Worm (Caenorhabditis elegans) whole organism, dauer: Measurements from ENCODE around the gene Y32H12A.7.

Experiments used
- unc-62 ChIP-seq: sonication (generic microtip); optimal IDR thresholded peaks from 2 replicates; lab custom pipeline; 2017; ENCODE audit warnings: missing biosample characterization, missing genetic modification reagents, missing genetic modification characterization

Gene Y32H12A.7

DNA sequence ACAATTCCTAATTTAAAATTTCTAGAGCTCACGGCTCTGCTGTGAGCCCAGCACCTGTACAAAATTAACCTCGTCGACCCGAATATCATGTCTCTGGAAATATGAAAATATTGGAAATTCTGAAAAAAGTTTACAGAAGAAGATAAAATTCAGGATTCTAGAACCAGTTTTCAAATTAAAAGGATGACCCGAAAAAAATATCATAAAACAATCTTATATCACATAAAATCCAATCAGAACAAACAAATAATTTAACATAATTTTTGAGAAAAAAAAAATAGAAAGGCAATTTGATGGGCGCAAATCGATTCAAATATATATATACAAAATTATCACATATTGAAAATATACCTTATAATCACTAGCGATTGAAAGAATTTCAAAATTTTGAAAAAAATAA, at the start of gene Y32H12A.7:
Gene Y32H12A.7, minus strand, starts transcription at position 101 of the 400 bp plus-strand sequence.
- TF ChIP-seq unc-62 (GFP tag; lab: Kevin White, UChicago) = no peak

DNA sequence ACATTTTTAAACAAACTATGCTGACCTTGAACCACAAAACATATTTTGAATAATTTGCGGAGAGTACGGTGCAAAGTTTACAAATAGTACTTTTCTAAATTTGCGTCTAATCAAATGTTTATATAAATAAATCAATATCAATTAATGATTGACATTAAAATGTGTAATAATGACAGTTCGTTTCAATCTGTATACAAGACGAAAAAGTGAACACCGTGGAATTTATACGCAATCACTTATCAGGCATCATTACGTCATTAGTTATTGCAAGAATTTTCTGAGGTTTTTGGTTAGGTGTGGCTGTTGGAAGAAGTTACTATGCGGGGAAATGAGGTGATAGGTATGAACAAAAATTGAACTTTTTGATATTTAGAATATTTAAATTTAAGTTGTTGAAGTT, 41.9 kb upstream of the Y32H12A.7 start:
- TF ChIP-seq unc-62 (GFP tag; lab: Kevin White, UChicago) = no peak

DNA sequence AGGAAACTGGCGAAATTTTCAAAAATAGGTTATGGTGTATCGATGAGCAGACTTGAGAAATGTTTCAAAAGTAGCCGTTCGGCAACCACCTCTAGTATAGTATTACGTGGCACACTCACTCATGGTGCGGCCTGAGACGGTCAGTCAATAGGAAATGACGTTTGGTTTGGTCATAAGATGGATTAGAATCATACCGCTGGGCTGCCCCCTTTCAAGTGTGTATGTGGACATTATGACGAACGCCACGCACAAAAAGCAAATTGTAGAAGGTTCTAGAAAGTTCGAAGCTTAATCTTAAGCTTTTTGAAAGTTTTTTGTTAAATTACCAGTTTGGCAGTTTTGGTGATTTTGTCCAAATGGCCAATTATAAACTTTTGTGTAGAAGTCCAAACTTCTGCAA, 39.1 kb upstream of the Y32H12A.7 start:
- no peak for TF ChIP-seq unc-62 (GFP tag; lab: Kevin White, UChicago)

DNA sequence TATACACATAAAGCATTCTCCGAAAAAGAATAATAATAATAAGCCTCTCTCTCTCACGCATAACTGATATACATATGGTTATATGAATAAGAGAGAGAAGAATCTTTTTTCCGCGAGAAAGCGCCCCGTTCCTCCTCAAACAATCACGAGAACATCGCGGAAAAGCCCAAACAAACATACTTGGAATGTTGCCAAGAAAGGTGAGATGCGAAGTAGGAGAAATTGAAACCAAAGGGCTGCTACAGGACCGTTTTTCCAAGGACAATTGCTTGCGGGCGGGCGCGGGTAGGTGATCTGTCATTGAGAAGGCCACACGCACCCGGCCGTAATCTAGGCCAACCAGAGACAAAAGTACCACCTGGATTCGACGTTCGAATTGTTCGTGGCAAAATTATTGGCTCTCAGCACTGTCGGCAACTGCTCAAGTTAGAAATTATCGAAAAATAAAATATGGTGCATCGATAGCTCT, 38.5 kb upstream of the Y32H12A.7 start, which contains the start of gene dnj-24:
Gene dnj-24, minus strand, starts transcription at position 419 of the 469 bp plus-strand sequence.
- TF ChIP-seq unc-62 (GFP tag; lab: Kevin White, UChicago) = no peak

DNA sequence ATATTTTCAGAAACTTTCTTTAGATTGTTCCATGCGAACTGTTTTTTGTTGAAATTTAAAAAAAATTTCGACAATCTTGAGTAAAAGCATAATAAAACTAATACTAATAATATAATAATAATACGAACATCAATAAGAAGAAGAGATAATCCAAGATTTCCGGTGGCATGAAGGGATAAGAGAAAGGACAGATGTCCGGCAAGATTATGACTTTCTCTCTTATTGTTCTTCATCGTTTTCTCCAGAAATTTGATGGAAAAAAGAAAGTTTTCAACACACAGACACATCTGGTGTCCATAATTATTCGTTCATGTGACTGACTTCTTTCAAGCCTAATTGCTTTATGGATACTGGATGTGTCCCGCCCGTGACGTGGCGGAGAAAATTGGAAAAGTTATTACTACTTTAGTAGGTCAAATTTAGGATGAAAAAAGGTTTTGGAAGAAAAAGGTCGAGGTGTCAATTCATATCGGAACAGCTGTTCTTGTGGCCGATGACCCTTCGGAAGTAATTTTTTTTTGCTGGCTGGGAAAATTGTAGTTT, 37.4 kb upstream of the Y32H12A.7 start:
- no peak for TF ChIP-seq unc-62 (GFP tag; lab: Kevin White, UChicago)

DNA sequence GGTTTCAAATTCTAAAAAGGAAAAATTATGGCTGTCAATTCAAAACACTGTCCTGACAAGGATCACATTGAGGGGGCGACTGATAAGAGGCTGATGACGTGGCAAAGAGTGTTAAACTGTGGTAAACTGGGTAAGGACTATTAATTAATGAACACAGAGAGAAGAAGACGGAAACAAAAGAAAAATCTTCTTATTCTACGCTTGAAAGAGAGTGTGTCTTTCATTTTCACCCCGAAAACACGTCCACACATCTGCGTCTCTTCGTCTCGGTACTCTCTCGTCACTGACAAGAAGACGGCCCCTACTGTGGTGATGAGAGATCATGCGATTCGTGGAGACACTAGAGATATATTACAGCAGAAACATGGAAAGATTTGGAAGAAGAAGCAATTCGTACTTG, 36.2 kb upstream of the Y32H12A.7 start:
- no peak for TF ChIP-seq unc-62 (GFP tag; lab: Kevin White, UChicago)

DNA sequence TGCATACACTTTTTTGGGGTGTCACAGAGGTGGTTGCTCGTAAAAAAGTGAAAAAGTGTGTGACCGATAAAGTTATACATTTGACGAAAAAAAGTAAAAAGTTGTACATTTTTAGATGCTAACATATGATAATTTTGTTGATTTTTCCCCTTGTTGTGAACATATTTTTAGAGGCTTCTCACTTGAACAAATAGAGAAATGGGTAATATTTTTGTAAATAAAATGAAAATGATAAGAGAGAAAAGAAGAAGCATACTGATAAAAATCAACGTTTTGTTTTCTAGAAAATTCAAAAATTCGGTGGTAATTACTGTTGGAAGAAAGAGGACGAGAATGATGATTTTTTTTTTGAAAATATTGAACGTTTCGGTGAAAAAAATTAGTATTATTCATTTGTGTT, 35.1 kb upstream of the Y32H12A.7 start:
- no peak for TF ChIP-seq unc-62 (GFP tag; lab: Kevin White, UChicago)

DNA sequence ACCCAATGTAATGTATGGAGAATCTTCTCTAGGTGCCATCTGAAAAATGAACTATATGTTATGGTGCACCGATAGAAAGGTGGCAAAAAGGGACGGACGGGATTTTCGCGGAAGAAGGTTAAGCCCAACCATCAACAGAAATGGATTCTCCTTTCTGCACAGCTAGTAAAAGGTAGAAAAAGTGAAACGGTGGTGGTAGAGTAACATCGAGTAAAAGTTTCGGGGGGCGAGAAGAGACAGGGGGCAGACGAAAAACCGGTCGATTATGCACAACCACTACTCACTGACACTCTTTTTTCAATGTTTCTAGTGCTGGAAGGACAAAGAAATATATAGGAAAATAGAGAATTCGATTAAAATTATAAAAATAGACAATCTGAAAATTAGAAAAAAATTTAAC, 34.3 kb upstream of the Y32H12A.7 start:
- TF ChIP-seq unc-62 (GFP tag; lab: Kevin White, UChicago) = no peak

DNA sequence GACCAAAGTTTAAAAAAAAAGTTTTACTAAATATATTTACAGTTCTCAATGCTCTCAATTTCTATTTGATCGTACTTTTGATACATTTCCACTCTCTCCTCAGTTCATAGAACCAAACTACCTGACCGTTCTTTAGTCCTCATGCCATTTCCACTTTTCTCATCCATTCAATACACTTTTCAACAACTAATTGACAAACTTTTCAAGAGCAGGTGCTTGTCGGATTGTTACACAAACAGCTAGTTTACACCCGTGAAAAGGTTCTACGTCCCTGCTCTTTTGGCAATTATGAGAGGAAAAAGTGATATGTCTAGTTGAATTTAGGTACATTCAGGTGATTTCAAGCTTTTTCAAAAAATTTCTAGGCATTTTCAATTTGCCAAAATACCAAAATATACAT, 32.7 kb upstream of the Y32H12A.7 start:
- no peak for TF ChIP-seq unc-62 (GFP tag; lab: Kevin White, UChicago)

DNA sequence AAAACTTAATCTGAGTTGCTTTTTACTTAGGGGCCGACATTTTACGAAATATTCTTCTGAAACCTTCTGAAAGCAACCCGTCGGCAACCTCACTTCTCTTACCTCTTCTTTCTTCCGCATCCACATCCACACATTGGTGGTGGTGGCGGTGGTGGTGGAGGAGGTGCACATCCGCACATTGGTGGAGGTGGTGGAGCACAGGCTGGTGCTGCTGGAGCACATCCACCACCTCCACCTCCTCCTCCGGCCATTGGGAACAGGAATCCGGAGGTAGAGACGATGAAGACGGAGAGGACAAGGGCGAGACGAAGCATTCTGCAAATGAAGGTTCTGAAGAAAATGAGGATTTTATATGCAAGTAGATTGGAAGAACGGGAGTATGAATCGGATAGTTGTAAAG, 28.5 kb upstream of the Y32H12A.7 start, which contains the start of gene grl-22:
Gene grl-22, minus strand, starts transcription at position 332 of the 400 bp plus-strand sequence.
- no peak for TF ChIP-seq unc-62 (GFP tag; lab: Kevin White, UChicago)

DNA sequence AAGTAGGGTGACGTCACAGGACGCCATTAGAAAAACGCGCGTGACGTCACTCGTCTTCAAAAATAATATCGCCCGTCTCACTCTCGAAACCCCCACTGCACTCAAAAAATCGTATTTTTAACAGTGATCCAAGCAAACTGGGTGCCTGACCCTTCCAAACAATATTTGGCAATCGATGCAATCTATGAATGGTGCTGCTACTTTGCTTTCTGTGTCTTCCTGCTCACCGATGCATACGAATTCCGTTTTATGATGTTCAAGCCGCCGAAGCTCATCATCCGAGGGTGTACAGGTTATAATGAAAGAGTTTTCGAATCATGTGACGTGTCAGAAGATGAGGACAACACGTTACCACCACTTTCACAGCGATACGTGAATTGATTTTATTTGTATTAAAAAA, 22.4 kb upstream of the Y32H12A.7 start, which contains the start of gene W03A5.1:
Gene W03A5.1, plus strand, starts transcription at position 301 of the 400 bp plus-strand sequence.
- TF ChIP-seq unc-62 (GFP tag; lab: Kevin White, UChicago) = no peak

DNA sequence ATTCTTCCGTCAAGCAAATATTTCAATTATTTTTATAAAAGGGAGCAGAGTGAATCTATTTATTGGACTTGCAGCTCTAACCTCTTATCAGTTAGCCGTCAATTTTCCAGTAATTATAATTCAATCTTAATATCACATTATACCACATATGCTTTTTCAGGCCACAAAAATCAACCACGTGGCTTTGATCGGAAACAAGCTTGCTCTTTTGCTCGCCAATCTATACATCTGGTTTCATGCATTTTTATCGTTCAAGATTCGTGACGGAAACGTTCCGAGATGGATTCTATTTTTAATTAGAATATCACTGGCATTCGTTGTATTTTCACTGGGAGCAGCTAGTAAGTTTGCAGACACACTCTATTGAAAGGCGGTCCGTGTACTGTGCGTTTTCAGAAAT, 21.8 kb upstream of the Y32H12A.7 start:
- no peak for TF ChIP-seq unc-62 (GFP tag; lab: Kevin White, UChicago)

DNA sequence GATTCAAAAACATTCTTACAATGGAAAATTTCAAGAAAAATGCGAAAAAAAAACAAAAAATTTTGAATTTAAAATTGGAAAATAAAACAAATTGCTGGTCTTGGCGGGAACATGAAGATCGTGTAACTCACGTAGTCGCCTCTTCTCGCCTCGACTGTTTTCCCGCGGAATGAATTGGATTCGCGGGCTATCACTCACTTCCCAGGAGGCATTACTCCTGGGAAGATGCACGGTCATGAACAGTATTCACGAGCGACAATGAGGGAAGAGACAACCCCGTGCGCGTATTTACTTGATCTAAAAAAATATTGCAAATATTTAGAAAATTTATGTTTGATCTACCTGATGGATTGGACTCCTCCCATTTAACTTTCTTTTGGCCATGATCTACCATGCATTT, 21.1 kb upstream of the Y32H12A.7 start:
- TF ChIP-seq unc-62 (GFP tag; lab: Kevin White, UChicago) = no peak

DNA sequence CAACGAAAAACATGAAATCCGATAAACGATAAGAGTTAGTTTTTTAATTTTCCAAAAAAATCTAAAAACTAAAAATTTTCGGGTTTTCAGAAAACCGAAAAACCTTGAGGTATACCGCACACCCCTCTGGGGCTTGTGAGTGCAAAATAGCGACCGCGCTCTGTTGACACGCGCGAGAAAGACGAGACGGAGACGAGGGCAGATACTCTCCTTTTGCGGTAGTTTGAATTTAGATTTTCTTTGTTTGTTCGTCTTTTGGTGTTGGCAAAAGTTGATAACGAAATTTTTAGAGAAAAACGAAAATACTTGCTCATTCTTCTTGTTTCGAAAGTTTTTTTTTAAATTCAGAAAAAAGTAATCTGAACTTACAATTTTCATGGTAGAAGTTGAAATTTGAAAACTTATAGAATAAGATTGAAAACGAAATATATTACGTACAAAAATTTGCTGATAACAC, 20.4 kb upstream of the Y32H12A.7 start, which contains the start of the genes W03A5.2 and Y32H12A.8:
Gene W03A5.2, plus strand, starts transcription at position 407 of the 457 bp plus-strand sequence.
Gene Y32H12A.8, minus strand, starts transcription at position 410 of the 457 bp plus-strand sequence.
- no peak for TF ChIP-seq unc-62 (GFP tag; lab: Kevin White, UChicago)

DNA sequence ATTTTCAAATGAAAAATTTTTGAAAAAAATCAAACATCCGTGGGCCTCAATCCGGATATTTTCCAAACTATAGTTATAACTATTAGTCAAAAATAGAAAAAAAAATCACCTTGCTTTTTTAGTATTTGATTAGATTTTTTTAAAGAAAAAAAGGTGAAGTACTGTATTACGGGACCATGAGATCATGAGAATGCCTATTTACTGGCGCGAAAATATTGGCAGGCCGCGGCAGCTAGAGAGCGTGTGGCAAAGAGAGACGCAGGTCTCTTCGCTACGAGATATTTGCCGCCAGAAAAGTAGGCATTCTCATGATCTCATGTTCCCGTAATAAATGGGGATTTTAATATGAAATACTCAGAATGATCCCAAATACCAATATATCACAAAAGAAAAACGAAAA, 19.8 kb upstream of the Y32H12A.7 start:
- TF ChIP-seq unc-62 (GFP tag; lab: Kevin White, UChicago) = no peak

DNA sequence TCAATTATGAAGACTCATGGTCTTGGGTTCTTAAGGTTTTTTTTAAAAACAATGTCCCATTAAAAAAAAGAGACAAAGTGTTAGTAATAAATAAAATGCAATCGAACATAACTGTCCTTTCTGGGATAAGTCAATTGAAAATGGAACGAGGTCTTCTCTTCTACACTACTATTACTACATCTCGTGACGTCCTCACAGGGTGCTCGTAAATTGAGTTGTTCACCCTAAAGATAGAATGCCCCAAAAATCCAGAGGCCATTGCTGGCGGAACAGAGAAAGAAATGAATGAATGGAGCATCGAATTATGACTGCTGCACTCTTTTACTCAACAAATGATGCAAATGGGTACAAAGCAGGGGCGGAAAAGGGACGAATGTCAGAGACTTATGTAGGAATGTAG, 17.2 kb upstream of the Y32H12A.7 start:
- no peak for TF ChIP-seq unc-62 (GFP tag; lab: Kevin White, UChicago)

DNA sequence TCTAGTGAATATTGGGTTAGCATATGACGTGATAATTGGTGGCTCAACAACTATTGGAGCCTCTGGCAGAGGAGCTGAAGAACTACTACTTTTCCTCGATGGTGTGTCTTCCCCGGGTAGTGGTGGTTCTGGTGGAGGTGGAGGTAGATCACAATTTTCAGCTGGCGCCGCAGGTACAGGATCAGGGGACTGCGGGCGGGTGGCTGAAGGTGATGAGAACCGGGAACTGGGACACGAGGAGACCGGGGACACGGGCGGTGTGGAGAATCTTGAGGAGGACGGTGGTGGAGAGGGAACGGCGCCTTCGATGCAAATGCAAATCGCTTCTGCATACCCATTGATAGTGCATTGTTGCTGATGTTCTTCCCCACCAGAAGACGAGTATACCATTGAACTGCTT, 10.5 kb upstream of the Y32H12A.7 start:
- no peak for TF ChIP-seq unc-62 (GFP tag; lab: Kevin White, UChicago)
